Fruit fly (Drosophila melanogaster) whole organism, embryonic: ENCODE results near the gene CG43094.
A peak's percentile ranks its signal among the peaks of the same experiment; 100 is the strongest.

Experiments
- CG11398 ChIP-seq: fragments of 200-800 bp; sonication (Bioruptor generic); optimal IDR thresholded peaks from 2 replicates; lab custom pipeline; 2016; ENCODE audit warnings: missing biosample characterization, missing genetic modification characterization
- CG12391 ChIP-seq: fragments of 200-800 bp; sonication (Bioruptor generic); optimal IDR thresholded peaks from 3 replicates; lab custom pipeline; 2018; ENCODE audit warnings: missing biosample characterization, mild to moderate bottlenecking, missing genetic modification characterization, moderate library complexity
- CG13424 ChIP-seq: fragments of 200-800 bp; sonication (Bioruptor generic); optimal IDR thresholded peaks from 2 replicates; lab custom pipeline; 2019; ENCODE audit warnings: missing biosample characterization, mild to moderate bottlenecking, missing genetic modification characterization, moderate library complexity
- CG13624 ChIP-seq: fragments of 200-800 bp; sonication (Bioruptor generic); optimal IDR thresholded peaks from 2 replicates; lab custom pipeline; 2016; ENCODE audit warnings: missing biosample characterization, missing genetic modification characterization
- CG13894 ChIP-seq: fragments of 200-800 bp; sonication (Bioruptor generic); optimal IDR thresholded peaks from 3 replicates; lab custom pipeline; 2018; ENCODE audit warnings: missing biosample characterization, mild to moderate bottlenecking, missing genetic modification characterization, moderate library complexity
- CG14667 ChIP-seq: fragments of 200-800 bp; sonication (Bioruptor generic); IDR thresholded peaks from 2 replicates; pipeline ENCODE4 v1.3.6; 2022; ENCODE audit warnings: missing biosample characterization, missing genetic modification characterization
- CG15696 ChIP-seq: fragments of 200-800 bp; sonication (Bioruptor generic); optimal IDR thresholded peaks from 2 replicates; lab custom pipeline; 2019; ENCODE audit warnings: missing biosample characterization, mild to moderate bottlenecking, missing genetic modification characterization, moderate library complexity
- CG16863 ChIP-seq: fragments of 200-800 bp; sonication (Bioruptor generic); optimal IDR thresholded peaks from 3 replicates; lab custom pipeline; 2016; ENCODE audit warnings: missing biosample characterization, missing genetic modification characterization
- CG17385 ChIP-seq: fragments of 200-800 bp; sonication (Bioruptor generic); optimal IDR thresholded peaks from 3 replicates; lab custom pipeline; 2018; ENCODE audit warnings: missing biosample characterization, mild to moderate bottlenecking, missing genetic modification characterization
- CG17612 ChIP-seq: fragments of 200-800 bp; sonication (Bioruptor generic); IDR thresholded peaks from 2 replicates; pipeline ENCODE4 v1.3.6; 2022; ENCODE audit warnings: missing biosample characterization, missing genetic modification characterization
- CG2202 ChIP-seq: fragments of 200-800 bp; sonication (Bioruptor generic); optimal IDR thresholded peaks from 2 replicates; lab custom pipeline; 2018; ENCODE audit warnings: missing biosample characterization, mild to moderate bottlenecking, missing genetic modification characterization
- CG30403 ChIP-seq: fragments of 200-800 bp; sonication (Bioruptor generic); optimal IDR thresholded peaks from 3 replicates; lab custom pipeline; 2016; ENCODE audit warnings: missing biosample characterization, missing genetic modification characterization
- CG31441 ChIP-seq: fragments of 200-800 bp; sonication (Bioruptor generic); IDR thresholded peaks from 2 replicates; pipeline ENCODE4 v1.3.6; 2022; ENCODE audit warnings: missing biosample characterization, missing genetic modification characterization
- CG34376 ChIP-seq: fragments of 200-800 bp; sonication (Bioruptor generic); optimal IDR thresholded peaks from 2 replicates; lab custom pipeline; 2018; ENCODE audit warnings: missing biosample characterization, mild to moderate bottlenecking, missing genetic modification characterization
- CG4282 ChIP-seq: fragments of 200-800 bp; sonication (Bioruptor generic); optimal IDR thresholded peaks from 2 replicates; lab custom pipeline; 2016; ENCODE audit warnings: missing biosample characterization, missing genetic modification characterization
- CG7786 ChIP-seq: fragments of 200-800 bp; sonication (Bioruptor generic); optimal IDR thresholded peaks from 2 replicates; lab custom pipeline; 2016; ENCODE audit warnings: missing biosample characterization, missing genetic modification characterization
- D19B ChIP-seq: fragments of 200-800 bp; sonication (Bioruptor generic); optimal IDR thresholded peaks from 2 replicates; lab custom pipeline; 2017; ENCODE audit warnings: missing biosample characterization, mild to moderate bottlenecking, missing genetic modification characterization
- Dad ChIP-seq: fragments of 200-800 bp; sonication (Bioruptor generic); optimal IDR thresholded peaks from 3 replicates; lab custom pipeline; 2016; ENCODE audit warnings: missing biosample characterization, missing genetic modification characterization
- Ets65A ChIP-seq: fragments of 200-800 bp; sonication (Bioruptor generic); peaks from one replicate; lab custom pipeline; 2016; ENCODE audit warnings: missing biosample characterization, missing genetic modification characterization
- Hey ChIP-seq: fragments of 200-800 bp; sonication (Bioruptor generic); optimal IDR thresholded peaks from 3 replicates; lab custom pipeline; 2018; ENCODE audit warnings: missing biosample characterization, mild to moderate bottlenecking, missing genetic modification characterization
- Side ChIP-seq: fragments of 200-800 bp; sonication (Bioruptor generic); optimal IDR thresholded peaks from 2 replicates; lab custom pipeline; 2016; ENCODE audit warnings: missing biosample characterization, missing genetic modification characterization
- Sry-β ChIP-seq: fragments of 200-800 bp; sonication (Bioruptor generic); optimal IDR thresholded peaks from 2 replicates; lab custom pipeline; 2018; ENCODE audit warnings: missing biosample characterization, mild to moderate bottlenecking, missing genetic modification characterization, moderate library complexity
- ara ChIP-seq: fragments of 200-800 bp; sonication (Bioruptor generic); IDR thresholded peaks from 2 replicates; pipeline ENCODE4 v1.3.6; 2022; ENCODE audit warnings: missing biosample characterization, missing genetic modification characterization
- ci ChIP-seq: fragments of 200-800 bp; sonication (Bioruptor generic); IDR thresholded peaks from 3 replicates; pipeline ENCODE4 v1.3.6; 2022; ENCODE audit warnings: missing biosample characterization, missing genetic modification characterization
- dmrt11E ChIP-seq: fragments of 200-800 bp; sonication (Bioruptor generic); optimal IDR thresholded peaks from 3 replicates; lab custom pipeline; 2018; ENCODE audit warnings: missing biosample characterization, mild to moderate bottlenecking, missing genetic modification characterization, moderate library complexity
- gfzf ChIP-seq: fragments of 200-800 bp; sonication (Bioruptor generic); optimal IDR thresholded peaks from 2 replicates; lab custom pipeline; 2016; ENCODE audit warnings: missing biosample characterization, mild to moderate bottlenecking, missing genetic modification characterization, moderate library complexity
- hbn ChIP-seq: fragments of 200-800 bp; sonication (Bioruptor generic); IDR thresholded peaks from 2 replicates; pipeline ENCODE4 v1.3.6; 2022; ENCODE audit warnings: missing biosample characterization, missing genetic modification characterization; ENCODE audit not compliant: partially characterized antibody
- hth ChIP-seq: fragments of >200 bp; optimal IDR thresholded peaks from 2 replicates; lab custom pipeline; 2017; ENCODE audit warnings: inconsistent platforms
- lilli ChIP-seq: fragments of 200-800 bp; sonication (Bioruptor generic); optimal IDR thresholded peaks from 3 replicates; lab custom pipeline; 2016; ENCODE audit warnings: missing biosample characterization, missing genetic modification characterization
- onecut ChIP-seq: fragments of 200-800 bp; sonication (Bioruptor generic); IDR thresholded peaks from 2 replicates; pipeline ENCODE4 v1.3.6; 2022; ENCODE audit warnings: missing biosample characterization, missing genetic modification characterization
- pros ChIP-seq: fragments of 200-800 bp; sonication (Bioruptor generic); optimal IDR thresholded peaks from 3 replicates; lab custom pipeline; 2019; ENCODE audit warnings: missing biosample characterization, mild to moderate bottlenecking, missing genetic modification characterization, moderate library complexity
- sens ChIP-seq: fragments of 200-800 bp; sonication (Bioruptor generic); peaks from one replicate; lab custom pipeline; 2016; ENCODE audit warnings: missing biosample characterization, missing genetic modification characterization
- sr ChIP-seq: fragments of 200-800 bp; sonication (Bioruptor generic); IDR thresholded peaks from 3 replicates; pipeline ENCODE4 v1.3.6; 2022; ENCODE audit warnings: missing biosample characterization, missing genetic modification characterization
- toy ChIP-seq: fragments of 200-800 bp; sonication (Bioruptor generic); IDR thresholded peaks from 2 replicates; pipeline ENCODE4 v1.3.6; 2022; ENCODE audit warnings: missing biosample characterization, missing genetic modification characterization
- wor ChIP-seq: fragments of 200-800 bp; sonication (Bioruptor generic); IDR thresholded peaks from 2 replicates; pipeline ENCODE4 v1.3.6; 2022; ENCODE audit warnings: missing biosample characterization, missing genetic modification characterization

Gene CG43094

DNA sequence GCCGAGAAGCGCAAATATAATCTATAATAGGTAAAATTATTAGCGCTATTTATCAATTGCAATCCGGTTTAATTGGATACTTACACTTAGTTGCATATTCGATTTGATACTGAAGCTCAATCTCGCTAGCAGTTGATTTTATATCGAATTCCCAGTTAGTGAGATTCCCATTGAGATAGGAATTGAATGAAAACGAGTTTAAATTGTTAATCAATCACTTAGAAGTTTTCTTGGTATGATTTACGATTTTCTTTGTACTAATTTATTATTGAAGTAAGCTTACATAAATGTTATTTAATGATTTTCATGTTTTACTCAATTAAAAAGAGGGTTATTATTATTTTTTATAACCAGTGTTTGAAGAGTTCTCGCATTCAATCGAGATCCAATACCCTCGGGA, 1.2 kb downstream of the CG43094 start, which contains the start of gene CG43092:
Gene CG43092, minus strand, starts transcription at position 101 of the 400 bp plus-strand sequence.
- TF ChIP-seq hbn (GFP tag; lab: Robert Waterston, UW) = no peak
- TF ChIP-seq CG12391 (tag; lab: Kevin White, UChicago) = no peak
- no peak for TF ChIP-seq pros (GFP tag; lab: Kevin White, UChicago)
- TF ChIP-seq CG13624 (GFP tag; lab: Kevin White, UChicago) = no peak
- no peak for TF ChIP-seq ara
- no peak for TF ChIP-seq CG2202 (tag; lab: Kevin White, UChicago)
- no peak for TF ChIP-seq CG31441 (GFP tag; lab: Robert Waterston, UW)
- TF ChIP-seq onecut (GFP tag; lab: Robert Waterston, UW) = no peak
- TF ChIP-seq Hey (tag; lab: Kevin White, UChicago) = no peak
- TF ChIP-seq CG13424 (tag; lab: Kevin White, UChicago) = no peak
- no peak for TF ChIP-seq toy (GFP tag; lab: Robert Waterston, UW)
- no peak for TF ChIP-seq CG13894 (tag; lab: Kevin White, UChicago)
- no peak for TF ChIP-seq wor
- TF ChIP-seq CG14667 = no peak
- no peak for TF ChIP-seq lilli
- no peak for TF ChIP-seq sr (GFP tag; lab: Robert Waterston, UW)

- no peak for TF ChIP-seq D19B
- no peak for TF ChIP-seq CG7786 (GFP tag; lab: Kevin White, UChicago)
- TF ChIP-seq sens = peak; percentile 37
- no peak for TF ChIP-seq CG16863 (GFP tag; lab: Kevin White, UChicago)
Observed at dm6 chr3R:22768633-22769032, 2.2 kb downstream of the CG43094 start, which contains the start of gene CG43091. TSS of gene CG43091 (minus strand) at chr3R:22768733.

- TF ChIP-seq CG17385 (GFP tag; lab: Kevin White, UChicago) (no peak), sens (peak; percentile 38), hth (lab: Kevin White, UChicago) (no peak), Side (GFP tag; lab: Kevin White, UChicago) (no peak), dmrt11E (no peak), Sry-β (GFP tag; lab: Kevin White, UChicago) (no peak), gfzf (GFP tag; lab: Kevin White, UChicago) (no peak)
Observed at dm6 chr3R:22767599-22767998, 3.2 kb downstream of the CG43094 start, which contains the start of gene CG13841. TSS of gene CG13841 (minus strand) at chr3R:22767699.

DNA sequence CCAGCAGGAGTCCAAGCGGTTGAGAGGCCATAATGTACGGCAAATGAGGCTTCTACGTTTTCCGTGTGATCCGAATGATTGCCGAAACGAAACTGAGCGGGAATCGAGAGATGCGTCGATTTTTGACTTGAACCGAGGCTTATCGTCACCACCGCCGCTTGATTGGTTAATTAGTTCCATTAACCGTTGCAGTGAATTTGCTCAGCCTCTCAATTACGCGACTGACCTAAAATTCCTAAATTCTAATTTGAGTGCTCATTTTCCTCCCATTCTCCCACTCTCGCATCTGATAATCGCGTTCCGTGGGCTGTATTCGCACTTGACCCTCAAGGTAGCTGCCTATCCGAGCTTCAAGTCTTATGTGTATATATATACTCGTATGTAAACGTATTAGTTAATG, 4.7 kb downstream of the CG43094 start, which contains the start of gene Nepl15:
Gene Nepl15, minus strand, starts transcription at position 101 of the 400 bp plus-strand sequence.
- TF ChIP-seq Ets65A (GFP tag; lab: Kevin White, UChicago) (peak; percentile 23), CG17612 (GFP tag; lab: Robert Waterston, UW) (no peak), CG4282 (GFP tag; lab: Kevin White, UChicago) (no peak)

dm6 chr3R:22763587-22763986, 7.2 kb downstream of the CG43094 start, which contains the start of gene Nepl14:
TSS of gene Nepl14 (minus strand) at chr3R:22763711.
- TF ChIP-seq CG30403 (GFP tag; lab: Kevin White, UChicago) (no peak), CG11398 (no peak), CG15696 (tag; lab: Kevin White, UChicago) (no peak), Dad (no peak), ci (GFP tag; lab: Robert Waterston, UW) (no peak), CG34376 (GFP tag; lab: Kevin White, UChicago) (peak; percentile 46)
